Worm (Caenorhabditis elegans): ENCODE results near the gene neg-1.

The neg-1 gene

DNA sequence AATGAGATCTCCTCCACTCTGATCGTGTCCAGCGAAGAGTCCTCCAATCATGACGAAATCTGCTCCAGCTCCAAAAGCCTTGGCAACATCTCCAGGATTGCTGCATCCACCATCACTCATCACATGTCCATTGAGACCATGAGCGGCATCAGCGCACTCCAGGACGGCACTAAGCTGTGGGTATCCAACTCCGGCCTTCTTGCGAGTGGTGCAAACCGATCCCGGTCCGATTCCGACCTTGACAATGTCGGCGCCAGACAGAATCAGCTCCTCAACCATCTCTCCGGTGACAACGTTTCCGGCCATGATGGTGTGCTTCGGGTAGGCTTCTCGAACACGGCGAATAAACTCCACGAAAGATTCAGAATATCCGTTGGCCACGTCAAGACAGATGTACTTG is 4.2 kb downstream of the neg-1 start:
- TF ChIP-seq set-16 (GFP tag; IDR thresholded peaks at IDR 0.05): peak; percentile 55; the same call in 1 of the 2 replicates
- TF ChIP-seq lsy-2 (tag; optimal IDR thresholded peaks at IDR 0.05): no peak
- no peak for TF ChIP-seq dmd-8 (GFP tag; IDR thresholded peaks at IDR 0.05)

DNA sequence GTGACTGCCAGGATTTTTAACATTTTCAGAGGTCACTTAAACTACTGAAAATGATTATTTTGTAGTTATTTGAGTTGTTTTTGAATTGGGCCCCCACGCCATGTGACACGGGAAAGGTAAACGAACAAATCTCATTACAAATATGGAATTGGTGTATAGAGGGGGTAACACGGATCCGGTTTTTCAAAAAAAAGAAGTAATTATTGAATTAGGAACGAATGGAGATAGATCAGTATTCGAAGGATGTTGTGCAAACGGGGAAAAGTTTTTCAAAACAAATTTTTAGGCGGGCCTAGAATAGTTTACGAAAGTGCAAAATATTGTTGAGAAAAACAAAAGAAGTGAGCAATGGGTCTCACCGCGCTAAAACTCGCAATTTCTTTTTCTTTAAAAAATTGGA is 8.2 kb downstream of the neg-1 start, which contains the start of gene F32D1.11:
TSS of gene F32D1.11 (minus strand) at position 101 of the 400 bp plus-strand sequence.
- TF ChIP-seq ama-1 (optimal IDR thresholded peaks at IDR 0.05): no peak
- TF ChIP-seq sdz-12 (GFP tag; optimal IDR thresholded peaks at IDR 0.05): no peak
- TF ChIP-seq nhr-76 (tag; optimal IDR thresholded peaks at IDR 0.05): no peak
- TF ChIP-seq Y105C5A.15 (GFP tag; IDR thresholded peaks at IDR 0.05): no peak
- TF ChIP-seq mes-2 (tag; optimal IDR thresholded peaks at IDR 0.05; ENCODE audit: poor library complexity, severe bottlenecking): no peak
- no peak for TF ChIP-seq nhr-6 (tag; optimal IDR thresholded peaks at IDR 0.05)
- TF ChIP-seq hlh-30 (tag; optimal IDR thresholded peaks at IDR 0.05; ENCODE audit: insufficient read depth): no peak
- no peak for TF ChIP-seq nhr-42 (GFP tag; IDR thresholded peaks at IDR 0.05)
- TF ChIP-seq Y48G9A.11 (GFP tag; IDR thresholded peaks at IDR 0.05): no peak
- TF ChIP-seq lir-3 (tag; optimal IDR thresholded peaks at IDR 0.05): no peak

DNA sequence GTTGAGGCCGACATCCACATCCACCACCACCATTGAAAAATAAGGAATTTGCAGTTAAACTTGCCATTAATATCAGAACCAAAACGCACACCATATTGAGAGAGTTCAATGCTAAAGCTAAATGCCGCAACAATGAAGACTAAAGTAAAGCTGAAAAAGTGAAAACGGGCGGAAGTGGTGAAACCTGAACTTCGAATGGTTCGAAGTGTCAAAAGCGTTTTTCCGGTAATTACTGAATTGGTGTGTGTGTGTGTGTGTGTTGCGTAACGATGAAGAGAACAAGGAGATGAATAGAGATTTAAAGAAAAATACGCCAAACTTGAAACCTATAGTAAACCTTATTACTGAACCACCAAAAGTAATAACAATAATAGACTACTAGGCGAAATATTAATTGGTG is 10.2 kb downstream of the neg-1 start, which contains the start of gene grl-13:
TSS of gene grl-13 (minus strand) at position 101 of the 400 bp plus-strand sequence.
- TF ChIP-seq Y5F2A.4 (GFP tag; optimal IDR thresholded peaks at IDR 0.05) (no peak), unc-62 (GFP tag; optimal IDR thresholded peaks at IDR 0.05 in 1 of 2) (peak in 1 of 2 experiments; percentile 30), unc-62 (tag; optimal IDR thresholded peaks at IDR 0.05) (no peak), lin-13 (GFP tag; optimal IDR thresholded peaks at IDR 0.05) (no peak), lim-7 (GFP tag; IDR thresholded peaks at IDR 0.05) (no peak), ceh-62 (tag; optimal IDR thresholded peaks at IDR 0.05) (no peak), madf-5 (GFP tag; IDR thresholded peaks at IDR 0.05) (no peak)

ce11 chrV:4361505-4361904 is 13.2 kb downstream of the neg-1 start, which contains the start of gene F32D1.3:
TSS of gene F32D1.3 (minus strand) at chrV:4361569.
- TF ChIP-seq mdl-1 (tag; optimal IDR thresholded peaks at IDR 0.05) (peak in 1 of 2 experiments; percentile 14), F49E8.2 (tag; optimal IDR thresholded peaks at IDR 0.05; ENCODE audit: borderline replicate concordance) (no peak), unc-62 (GFP tag; optimal IDR thresholded peaks at IDR 0.05 in 1 of 2) (peak in 1 of 2 experiments; percentile 83), unc-62 (tag; optimal IDR thresholded peaks at IDR 0.05) (no peak), nhr-28 (tag; optimal IDR thresholded peaks at IDR 0.05) (peak; percentile 1), ces-1 (GFP tag; optimal IDR thresholded peaks at IDR 0.05) (no peak)

DNA sequence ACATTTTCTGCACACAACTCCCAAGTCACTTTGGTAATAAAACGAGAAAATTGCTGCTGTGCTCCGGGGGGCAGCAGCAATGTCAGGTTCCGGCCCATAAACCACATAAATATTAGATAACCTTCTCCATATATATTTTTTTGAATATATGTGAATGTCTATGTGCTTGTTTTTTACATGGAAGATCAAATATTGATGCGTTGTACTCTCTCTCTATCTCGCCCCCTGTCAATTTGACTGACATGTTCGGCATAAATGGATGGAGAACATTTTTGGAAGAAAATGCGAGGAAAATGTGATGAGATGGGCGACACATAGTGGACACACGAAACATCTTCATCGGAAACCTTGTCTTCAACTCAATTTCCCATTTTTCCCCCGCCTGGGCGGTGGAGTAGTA is 14.7 kb downstream of the neg-1 start:
- TF ChIP-seq daf-19 (GFP tag; conservative IDR thresholded peaks at IDR 0.05) (no peak), unc-62 (GFP tag; optimal IDR thresholded peaks at IDR 0.05 in 1 of 2) (peak in 1 of 2 experiments; percentile 88), unc-62 (tag; optimal IDR thresholded peaks at IDR 0.05) (no peak), dmd-6 (GFP tag; IDR thresholded peaks at IDR 0.05) (peak; percentile 20; the same call in 1 of the 2 replicates)

ce11 chrV:4359127-4359526 is 15.5 kb downstream of the neg-1 start:
- TF ChIP-seq unc-62 (GFP tag; optimal IDR thresholded peaks at IDR 0.05 in 1 of 2) (peak in 1 of 2 experiments; percentile 5), unc-62 (tag; optimal IDR thresholded peaks at IDR 0.05) (no peak), ama-1 (optimal IDR thresholded peaks at IDR 0.05) (no peak)

ce11 chrV:4357369-4357768 is 17.3 kb downstream of the neg-1 start:
- TF ChIP-seq ces-1 (GFP tag; optimal IDR thresholded peaks at IDR 0.05): peak; percentile 56
- TF ChIP-seq duxl-1 (tag; optimal IDR thresholded peaks at IDR 0.05; ENCODE audit: poor library complexity): no peak
- TF ChIP-seq lsy-2 (tag; optimal IDR thresholded peaks at IDR 0.05): peak in 1 of 2 experiments; percentile 39

Measured in whole organism, L4 larva.